Worm (Caenorhabditis elegans) whole organism, L4 larva: ENCODE results near the gene K02F6.3.
"Not testable (repeated sequence)": the region's sequence is repeated elsewhere in the genome, so short reads cannot be mapped to it uniquely, and the experiment has no call there.

Experiments used
- F44E2.7 ChIP-seq: fragments of 200-800 bp; sonication (Bioruptor generic); IDR thresholded peaks from 2 replicates; pipeline ENCODE4 v2.1.2; 2022; ENCODE audit warnings: missing genetic modification characterization, missing compliant biosample characterization
- T20F7.1 ChIP-seq: fragments of 200-800 bp; sonication (Bioruptor generic); optimal IDR thresholded peaks from 2 replicates; lab custom pipeline; 2018; ENCODE audit warnings: mild to moderate bottlenecking, missing genetic modification characterization, missing compliant biosample characterization
- T26A8.4 ChIP-seq: fragments of 200-800 bp; sonication (Bioruptor generic); IDR thresholded peaks from 2 replicates; pipeline ENCODE4 v1.3.6; 2022; ENCODE audit warnings: missing genetic modification characterization, missing compliant biosample characterization
- Y5F2A.4 ChIP-seq: fragments of 200-800 bp; sonication (Bioruptor generic); optimal IDR thresholded peaks from 2 replicates; lab custom pipeline; 2018; ENCODE audit warnings: mild to moderate bottlenecking, missing genetic modification characterization, missing compliant biosample characterization
- Y75B8A.6 ChIP-seq: fragments of 200-800 bp; sonication (Bioruptor generic); IDR thresholded peaks from 2 replicates; pipeline ENCODE4 v1.3.6; 2022; ENCODE audit warnings: missing genetic modification reagents, missing genetic modification characterization, missing compliant biosample characterization
- ZK546.5 ChIP-seq, 2 experiments: sonication (generic microtip); optimal IDR thresholded peaks; 2 replicates each; lab custom pipeline; 2017; ENCODE audit warnings: missing biosample characterization in 2 of 2, missing genetic modification characterization in 2 of 2
- aha-1 ChIP-seq: fragments of 150-350 bp; peaks from one replicate; lab custom pipeline; 2014; ENCODE audit warnings: missing biosample characterization, missing genetic modification characterization
- aly-2 ChIP-seq: sonication (generic microtip); optimal IDR thresholded peaks from 2 replicates; lab custom pipeline; 2018; ENCODE audit warnings: missing biosample characterization, missing genetic modification characterization
- cey-2 ChIP-seq: sonication (generic microtip); optimal IDR thresholded peaks from 3 replicates; lab custom pipeline; 2017; ENCODE audit warnings: missing genetic modification characterization, mild to moderate bottlenecking, missing compliant biosample characterization, antibody characterized with exemption, borderline replicate concordance; ENCODE audit not compliant: insufficient read depth
- ctbp-1 ChIP-seq: fragments of 200-800 bp; sonication (Bioruptor generic); IDR thresholded peaks from 2 replicates; pipeline ENCODE4 v1.3.6; 2022; ENCODE audit warnings: missing genetic modification reagents, missing genetic modification characterization, missing compliant biosample characterization
- daf-16 ChIP-seq, 3 experiments: sonication (generic microtip); optimal IDR thresholded peaks; 2 replicates each; lab custom pipeline; 2016 to 2017; ENCODE audit warnings: missing genetic modification characterization in 3 of 3, missing genetic modification reagents in 3 of 3, mild to moderate bottlenecking in 2 of 3, missing compliant biosample characterization in 2 of 3, missing biosample characterization in 1 of 3, moderate library complexity in 1 of 3
- daf-8 ChIP-seq: fragments of 200-800 bp; sonication (Bioruptor generic); IDR thresholded peaks from 2 replicates; pipeline ENCODE4 v1.3.6; 2022; ENCODE audit warnings: missing genetic modification characterization, missing compliant biosample characterization
- fkh-10 ChIP-seq: fragments of 150-350 bp; optimal IDR thresholded peaks from 2 replicates; lab custom pipeline; 2014; ENCODE audit warnings: missing biosample characterization, missing genetic modification reagents, missing genetic modification characterization
- jun-1 ChIP-seq: fragments of 150-350 bp; optimal IDR thresholded peaks from 2 replicates; lab custom pipeline; 2014; ENCODE audit warnings: missing biosample characterization, missing genetic modification reagents, missing genetic modification characterization
- lin-1 ChIP-seq: fragments of 200-800 bp; sonication (Bioruptor generic); IDR thresholded peaks from 2 replicates; pipeline ENCODE4 v1.3.6; 2022; ENCODE audit warnings: missing genetic modification reagents, missing genetic modification characterization, missing compliant biosample characterization
- lin-38 ChIP-seq: fragments of 200-800 bp; sonication (Bioruptor generic); IDR thresholded peaks from 2 replicates; pipeline ENCODE4 v1.3.6; 2022; ENCODE audit warnings: missing genetic modification reagents, missing genetic modification characterization, missing compliant biosample characterization
- mxl-2 ChIP-seq: fragments of 200-800 bp; sonication (Bioruptor generic); conservative IDR thresholded peaks from 2 replicates; pipeline ENCODE4 v1.3.6; 2022; ENCODE audit warnings: missing genetic modification reagents, missing genetic modification characterization, missing compliant biosample characterization
- mxl-3 ChIP-seq: fragments of 200-800 bp; sonication (Bioruptor generic); optimal IDR thresholded peaks from 2 replicates; lab custom pipeline; 2018; ENCODE audit warnings: mild to moderate bottlenecking, missing genetic modification characterization, missing compliant biosample characterization
- nhr-10 ChIP-seq: fragments of 150-350 bp; optimal IDR thresholded peaks from 2 replicates; lab custom pipeline; 2014; ENCODE audit warnings: missing biosample characterization, missing genetic modification characterization
- nhr-237 ChIP-seq: sonication (generic microtip); optimal IDR thresholded peaks from 2 replicates; lab custom pipeline; 2017; ENCODE audit warnings: missing biosample characterization, missing genetic modification characterization
- nhr-25 ChIP-seq: sonication (generic microtip); optimal IDR thresholded peaks from 2 replicates; lab custom pipeline; 2017; ENCODE audit warnings: missing genetic modification characterization, mild to moderate bottlenecking, missing compliant biosample characterization, antibody characterized with exemption, moderate library complexity, borderline replicate concordance; ENCODE audit not compliant: insufficient read depth
- nhr-28 ChIP-seq: fragments of 150-350 bp; optimal IDR thresholded peaks from 2 replicates; lab custom pipeline; 2014; ENCODE audit warnings: missing biosample characterization, missing genetic modification characterization
- nhr-41 ChIP-seq: fragments of 200-800 bp; sonication (Bioruptor generic); IDR thresholded peaks from 2 replicates; pipeline ENCODE4 v1.3.6; 2022; ENCODE audit warnings: missing genetic modification reagents, missing genetic modification characterization, missing compliant biosample characterization
- nhr-42 ChIP-seq: fragments of 200-800 bp; sonication (Bioruptor generic); IDR thresholded peaks from 2 replicates; pipeline ENCODE4 v1.3.6; 2022; ENCODE audit warnings: missing genetic modification characterization, missing compliant biosample characterization
- nhr-48 ChIP-seq: sonication (generic microtip); optimal IDR thresholded peaks from 2 replicates; lab custom pipeline; 2016; ENCODE audit warnings: mild to moderate bottlenecking, missing genetic modification characterization, missing compliant biosample characterization
- nhr-76 ChIP-seq: fragments of 150-350 bp; optimal IDR thresholded peaks from 2 replicates; lab custom pipeline; 2014; ENCODE audit warnings: missing biosample characterization, missing genetic modification characterization
- rbr-2 ChIP-seq: sonication (generic microtip); optimal IDR thresholded peaks from 2 replicates; lab custom pipeline; 2016; ENCODE audit warnings: missing genotype, missing genetic modification characterization, missing compliant biosample characterization
- set-16 ChIP-seq: fragments of 200-800 bp; sonication (Bioruptor generic); IDR thresholded peaks from 2 replicates; pipeline ENCODE4 v1.3.6; 2022; ENCODE audit warnings: missing genetic modification reagents, missing genetic modification characterization, missing compliant biosample characterization
- skn-1 ChIP-seq: fragments of 150-350 bp; optimal IDR thresholded peaks from 2 replicates; lab custom pipeline; 2014; ENCODE audit warnings: missing biosample characterization, missing genetic modification characterization
- snpc-4 ChIP-seq: fragments of 150-350 bp; optimal IDR thresholded peaks from 2 replicates; lab custom pipeline; 2014; ENCODE audit warnings: missing biosample characterization, missing genetic modification characterization
- tra-1 ChIP-seq: fragments of 200-800 bp; sonication (Bioruptor generic); IDR thresholded peaks from 2 replicates; pipeline ENCODE4 v1.3.6; 2022; ENCODE audit warnings: missing genetic modification reagents, missing genetic modification characterization, missing compliant biosample characterization
- unc-39 ChIP-seq: sonication (generic microtip); optimal IDR thresholded peaks from 2 replicates; lab custom pipeline; 2017; ENCODE audit warnings: missing biosample characterization, missing genetic modification characterization
- zag-1 ChIP-seq: fragments of 150-350 bp; optimal IDR thresholded peaks from 2 replicates; lab custom pipeline; 2014; ENCODE audit warnings: missing biosample characterization, missing genetic modification characterization
- zip-11 ChIP-seq: fragments of 200-800 bp; sonication (Bioruptor generic); IDR thresholded peaks from 2 replicates; pipeline ENCODE4 v1.3.6; 2022; ENCODE audit warnings: missing genetic modification characterization, missing compliant biosample characterization
- ztf-7 ChIP-seq: fragments of 150-350 bp; optimal IDR thresholded peaks from 2 replicates; lab custom pipeline; 2014; ENCODE audit warnings: missing biosample characterization, missing genetic modification characterization

Gene K02F6.3

ce11 chrII:2586861-2587554, 41.0 kb downstream of the K02F6.3 start, which contains the start of the genes F33H12.7 and sri-39 (continued):
- no peak for TF ChIP-seq zag-1 (tag; lab: Kevin White, UChicago)
- TF ChIP-seq nhr-48 (tag; lab: Kevin White, UChicago) = no peak
- TF ChIP-seq mxl-2 (GFP tag; lab: Robert Waterston, UW) = no peak
- TF ChIP-seq aly-2 = no peak
- peak; percentile 42 for TF ChIP-seq mxl-3 (GFP tag; lab: Kevin White, UChicago)
- TF ChIP-seq nhr-25 = no peak
- TF ChIP-seq daf-8 (GFP tag; lab: Robert Waterston, UW) = no peak
- TF ChIP-seq T20F7.1 (GFP tag; lab: Kevin White, UChicago) = no peak
- TF ChIP-seq nhr-28 = peak; percentile 81
- no peak for TF ChIP-seq lin-38 (GFP tag; lab: Robert Waterston, UW)
- TF ChIP-seq nhr-237 = no peak
- TF ChIP-seq rbr-2 (tag; lab: Kevin White, UChicago) = no peak
- no peak for TF ChIP-seq jun-1 (tag; lab: Kevin White, UChicago)
- TF ChIP-seq set-16 = no peak
- no peak for TF ChIP-seq ztf-7 (tag; lab: Kevin White, UChicago)
- no peak for TF ChIP-seq nhr-76 (tag; lab: Kevin White, UChicago)
- TF ChIP-seq lin-1 (GFP tag; lab: Robert Waterston, UW) = 0 out of 2 replicates have a peak, but pooled peaks have one; percentile 9
- TF ChIP-seq tra-1 = no peak
- TF ChIP-seq ctbp-1 (GFP tag; lab: Robert Waterston, UW) = no peak
- no peak for TF ChIP-seq cey-2 (tag; lab: Kevin White, UChicago)
- TF ChIP-seq skn-1 (tag; lab: Kevin White, UChicago) = no peak
- TF ChIP-seq daf-16 (GFP tag; optimal IDR thresholded peaks at IDR 0.05; lab: Kevin White, UChicago) = no peak
- peak; percentile 13 for TF ChIP-seq daf-16 (tag; optimal IDR thresholded peaks at IDR 0.05; lab: Kevin White, UChicago)
- no peak for TF ChIP-seq Y5F2A.4 (GFP tag; lab: Kevin White, UChicago)
- no peak for TF ChIP-seq F44E2.7
- TF ChIP-seq nhr-10 = no peak
- TF ChIP-seq nhr-41 = no peak

DNA sequence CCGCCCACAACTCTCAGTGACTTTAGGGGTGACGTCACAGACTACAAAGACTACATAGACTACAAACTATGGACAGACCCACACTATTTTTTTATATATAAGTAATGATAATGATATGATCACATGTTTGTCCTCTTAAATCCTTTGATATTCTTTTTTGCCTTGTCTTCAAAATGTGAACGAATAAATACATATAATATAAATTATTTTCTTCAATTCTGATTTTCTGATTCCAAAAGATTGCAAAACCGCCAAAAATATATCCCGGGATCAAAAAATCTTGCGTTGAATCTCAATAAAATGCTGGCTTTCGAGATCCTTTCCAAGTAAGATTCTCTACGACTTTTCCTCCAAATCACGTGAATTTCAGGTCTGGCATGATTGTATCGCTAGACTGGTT, 54.2 kb downstream of the K02F6.3 start, which contains the start of gene F33H12.1:
TSS of gene F33H12.1 (plus strand) at position 301 of the 400 bp plus-strand sequence.
- not testable (repeated sequence) for TF ChIP-seq ZK546.5 (tag; optimal IDR thresholded peaks at IDR 0.05; lab: Kevin White, UChicago); mxl-3 (GFP tag; lab: Kevin White, UChicago); fkh-10

DNA sequence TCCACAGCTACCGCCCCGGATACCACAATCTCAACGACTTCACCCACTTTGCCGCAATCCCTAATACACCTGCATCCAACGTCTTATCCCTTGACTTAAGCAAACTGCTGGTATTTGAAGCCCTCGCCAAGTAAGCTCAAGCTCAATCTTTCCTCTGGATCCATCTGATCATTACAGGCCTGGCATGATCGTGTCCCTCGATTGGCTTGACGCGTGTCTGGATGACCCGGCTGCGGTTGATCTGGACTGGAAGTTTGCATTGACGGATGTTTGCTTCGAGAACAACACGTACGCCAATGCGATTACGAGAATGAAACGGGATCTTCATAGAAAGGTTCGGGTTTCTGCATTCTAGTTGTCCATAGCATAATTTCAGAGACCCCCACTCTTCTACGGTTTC, 54.9 kb downstream of the K02F6.3 start:
- no peak for TF ChIP-seq nhr-42 (GFP tag; lab: Robert Waterston, UW)
- TF ChIP-seq T26A8.4 (GFP tag; lab: Robert Waterston, UW) = no peak
- no peak for TF ChIP-seq zip-11 (GFP tag; lab: Robert Waterston, UW)
- no peak for TF ChIP-seq lin-1 (GFP tag; lab: Robert Waterston, UW)
- no peak for TF ChIP-seq snpc-4 (tag; lab: Kevin White, UChicago)
- no peak for TF ChIP-seq unc-39
- TF ChIP-seq Y75B8A.6 (GFP tag; lab: Robert Waterston, UW) = no peak
- peak; percentile 91 for TF ChIP-seq aha-1 (tag; lab: Kevin White, UChicago)
- no peak for TF ChIP-seq rbr-2 (tag; lab: Kevin White, UChicago)
